Fruit fly (Drosophila melanogaster): ENCODE data around the gene Best4.

Gene Best4

dm6 chr3L:15320241-15320640 is 21.5 kb downstream of the Best4 start:
- TF ChIP-seq CG34367 (tag; optimal IDR thresholded peaks at IDR 0.05) (no peak), fd96Ca (GFP tag; IDR thresholded peaks at IDR 0.05) (no peak), D1 (tag; optimal IDR thresholded peaks at IDR 0.05) (no peak), CG13204 (GFP tag; optimal IDR thresholded peaks at IDR 0.05) (no peak), Ets98B (GFP tag; IDR thresholded peaks at IDR 0.05) (no peak), CG15710 (tag; optimal IDR thresholded peaks at IDR 0.05) (no peak)

DNA sequence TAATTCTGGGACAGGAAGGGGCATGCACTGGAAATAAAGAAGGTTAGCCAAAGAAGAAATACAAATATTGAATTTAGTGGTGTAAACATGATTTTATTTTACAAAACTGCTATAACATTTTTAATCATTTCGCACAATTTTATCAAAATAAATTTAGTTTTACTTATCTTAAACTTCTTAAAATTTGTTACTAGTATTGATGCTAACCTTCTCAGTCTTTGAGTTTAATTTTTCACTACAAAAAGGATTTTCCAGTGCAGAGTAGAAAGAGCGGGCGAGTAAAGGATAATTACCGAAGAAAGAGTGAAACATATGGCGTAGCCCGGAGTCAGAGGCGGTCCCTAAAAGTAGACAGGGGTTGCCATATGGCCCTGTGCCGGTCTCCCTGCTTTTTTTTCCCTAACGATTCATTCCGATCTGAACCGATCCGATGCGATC is 22.3 kb downstream of the Best4 start:
- TF ChIP-seq EcR (GFP tag; optimal IDR thresholded peaks at IDR 0.05): no peak
- TF ChIP-seq CG10348 (GFP tag; IDR thresholded peaks at IDR 0.05): no peak
- no peak for TF ChIP-seq Pif1B (GFP tag; optimal IDR thresholded peaks at IDR 0.05)
- TF ChIP-seq CG32121 (GFP tag; IDR thresholded peaks at IDR 0.05): no peak
- no peak for TF ChIP-seq gl (tag; optimal IDR thresholded peaks at IDR 0.05)
- TF ChIP-seq CG8301 (tag; optimal IDR thresholded peaks at IDR 0.05): no peak
- TF ChIP-seq CG13204 (GFP tag; optimal IDR thresholded peaks at IDR 0.05): no peak
- no peak for TF ChIP-seq fd96Ca (GFP tag; IDR thresholded peaks at IDR 0.05)
- no peak for TF ChIP-seq CG15710 (tag; optimal IDR thresholded peaks at IDR 0.05)
- no peak for TF ChIP-seq CG9948 (tag; optimal IDR thresholded peaks at IDR 0.05)
- no peak for TF ChIP-seq CG4496 (GFP tag; IDR thresholded peaks at IDR 0.05)
- TF ChIP-seq CG34367 (tag; optimal IDR thresholded peaks at IDR 0.05): no peak
- TF ChIP-seq Ets98B (GFP tag; IDR thresholded peaks at IDR 0.05): no peak
- TF ChIP-seq D1 (tag; optimal IDR thresholded peaks at IDR 0.05): no peak
- TF ChIP-seq CG12605 (GFP tag; IDR thresholded peaks at IDR 0.05): no peak
- TF ChIP-seq Pif1A (GFP tag; optimal IDR thresholded peaks at IDR 0.05): no peak
- no peak for TF ChIP-seq Snoo (tag; optimal IDR thresholded peaks at IDR 0.05)
- TF ChIP-seq CG17806 (tag; optimal IDR thresholded peaks at IDR 0.05): no peak
- TF ChIP-seq CG14655 (GFP tag; optimal IDR thresholded peaks at IDR 0.05): no peak

DNA sequence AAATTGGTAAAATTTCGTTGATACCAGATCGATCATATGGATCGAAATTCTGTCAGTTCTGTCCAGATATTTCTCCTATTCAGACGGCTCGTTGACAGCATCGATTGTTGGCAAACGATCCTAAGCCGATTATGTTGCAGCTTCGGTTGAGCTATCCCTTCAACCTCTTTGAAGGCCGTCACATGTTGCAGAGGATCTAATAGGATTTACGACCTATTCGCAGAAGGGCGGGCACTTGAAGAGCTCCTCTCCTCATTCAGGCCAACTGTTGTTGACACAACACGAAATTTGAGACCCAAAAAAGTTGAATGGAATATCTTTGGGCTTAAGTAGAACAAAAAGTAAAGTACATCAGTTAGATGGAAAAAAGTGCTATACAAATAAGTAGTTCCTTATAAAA is 23.4 kb downstream of the Best4 start:
- no peak for TF ChIP-seq CG32121 (GFP tag; IDR thresholded peaks at IDR 0.05)

- TF ChIP-seq CG8301 (tag; optimal IDR thresholded peaks at IDR 0.05) (no peak), CG9948 (tag; optimal IDR thresholded peaks at IDR 0.05) (no peak), CG14655 (GFP tag; optimal IDR thresholded peaks at IDR 0.05) (no peak), EcR (GFP tag; optimal IDR thresholded peaks at IDR 0.05) (no peak), rn (GFP tag; IDR thresholded peaks at IDR 0.05) (no peak), CG10348 (GFP tag; IDR thresholded peaks at IDR 0.05) (no peak), CG8159 (tag; optimal IDR thresholded peaks at IDR 0.05) (no peak), gl (tag; optimal IDR thresholded peaks at IDR 0.05) (no peak), D1 (tag; optimal IDR thresholded peaks at IDR 0.05) (no peak), Pif1B (GFP tag; optimal IDR thresholded peaks at IDR 0.05) (no peak), fd96Ca (GFP tag; IDR thresholded peaks at IDR 0.05) (no peak), CG34367 (tag; optimal IDR thresholded peaks at IDR 0.05) (no peak), CG17806 (tag; optimal IDR thresholded peaks at IDR 0.05) (no peak), CG4496 (GFP tag; IDR thresholded peaks at IDR 0.05) (no peak), CG15710 (tag; optimal IDR thresholded peaks at IDR 0.05) (no peak)
Measured at dm6 chr3L:15325445-15325844, 26.7 kb downstream of the Best4 start.

dm6 chr3L:15329261-15330160 is 30.8 kb downstream of the Best4 start:
- TF ChIP-seq CG8159 (tag; optimal IDR thresholded peaks at IDR 0.05) (no peak), CG12605 (GFP tag; IDR thresholded peaks at IDR 0.05) (no peak), CG4496 (GFP tag; IDR thresholded peaks at IDR 0.05) (no peak), CG8301 (tag; optimal IDR thresholded peaks at IDR 0.05) (no peak), CG34367 (tag; optimal IDR thresholded peaks at IDR 0.05) (no peak), EcR (GFP tag; optimal IDR thresholded peaks at IDR 0.05) (no peak), CG32121 (GFP tag; IDR thresholded peaks at IDR 0.05) (no peak), Pif1B (GFP tag; optimal IDR thresholded peaks at IDR 0.05) (no peak), rn (GFP tag; IDR thresholded peaks at IDR 0.05) (no peak), Ets98B (GFP tag; IDR thresholded peaks at IDR 0.05) (no peak), CG17806 (tag; optimal IDR thresholded peaks at IDR 0.05) (no peak), CG9948 (tag; optimal IDR thresholded peaks at IDR 0.05) (no peak), CG10348 (GFP tag; IDR thresholded peaks at IDR 0.05) (no peak), Pif1A (GFP tag; optimal IDR thresholded peaks at IDR 0.05) (no peak), gl (tag; optimal IDR thresholded peaks at IDR 0.05) (no peak), fd96Ca (GFP tag; IDR thresholded peaks at IDR 0.05) (no peak)

- TF ChIP-seq Ets98B (GFP tag; IDR thresholded peaks at IDR 0.05) (no peak), EcR (GFP tag; optimal IDR thresholded peaks at IDR 0.05) (no peak), rn (GFP tag; IDR thresholded peaks at IDR 0.05) (no peak), CG8301 (tag; optimal IDR thresholded peaks at IDR 0.05) (no peak), CG4496 (GFP tag; IDR thresholded peaks at IDR 0.05) (no peak), CG10348 (GFP tag; IDR thresholded peaks at IDR 0.05) (no peak), Snoo (tag; optimal IDR thresholded peaks at IDR 0.05) (no peak), gl (tag; optimal IDR thresholded peaks at IDR 0.05) (no peak), CG8159 (tag; optimal IDR thresholded peaks at IDR 0.05) (no peak), CG17806 (tag; optimal IDR thresholded peaks at IDR 0.05) (no peak)
Measured at dm6 chr3L:15330161-15330542, 31.4 kb downstream of the Best4 start.
